Fruit fly (Drosophila melanogaster) whole organism, prepupa: ENCODE data around the gene CG12692.

ENCODE experiments used
- CG11294 ChIP-seq: fragments of 200-800 bp; sonication (Bioruptor generic); IDR thresholded peaks from 2 replicates; pipeline ENCODE4 v1.3.6; 2022; ENCODE audit warnings: missing biosample characterization, missing genetic modification characterization
- CG11902 ChIP-seq: fragments of 200-800 bp; sonication (Bioruptor generic); optimal IDR thresholded peaks from 3 replicates; lab custom pipeline; 2016; ENCODE audit warnings: missing biosample characterization, missing genetic modification characterization
- CG15336 ChIP-seq: fragments of 200-800 bp; sonication (Bioruptor generic); IDR thresholded peaks from 2 replicates; pipeline ENCODE4 v1.3.6; 2022; ENCODE audit warnings: missing biosample characterization, missing genetic modification characterization
- CG1621 ChIP-seq: fragments of 200-800 bp; sonication (Bioruptor generic); optimal IDR thresholded peaks from 3 replicates; lab custom pipeline; 2018; ENCODE audit warnings: missing biosample characterization, mild to moderate bottlenecking, missing genetic modification characterization
- CG16779 ChIP-seq: fragments of 200-800 bp; sonication (Bioruptor generic); optimal IDR thresholded peaks from 3 replicates; lab custom pipeline; 2017; ENCODE audit warnings: missing biosample characterization, mild to moderate bottlenecking, missing genetic modification characterization
- CG3032 ChIP-seq: fragments of 200-800 bp; optimal IDR thresholded peaks from 2 replicates; lab custom pipeline; 2019; ENCODE audit warnings: missing biosample characterization, mild to moderate bottlenecking, missing genetic modification characterization, moderate library complexity
- CG31627 ChIP-seq: fragments of 200-800 bp; sonication (Bioruptor generic); optimal IDR thresholded peaks from 3 replicates; lab custom pipeline; 2016; ENCODE audit warnings: missing biosample characterization, missing genetic modification characterization
- CG34406 ChIP-seq: fragments of 200-800 bp; sonication (Bioruptor generic); optimal IDR thresholded peaks from 3 replicates; lab custom pipeline; 2016; ENCODE audit warnings: missing biosample characterization, missing genetic modification characterization
- CG3919 ChIP-seq: fragments of 200-800 bp; sonication (Bioruptor generic); optimal IDR thresholded peaks from 3 replicates; lab custom pipeline; 2016; ENCODE audit warnings: missing biosample characterization, missing genetic modification characterization
- CG6163 ChIP-seq: fragments of 200-800 bp; sonication (Bioruptor generic); IDR thresholded peaks from 3 replicates; pipeline ENCODE4 v1.3.6; 2022; ENCODE audit warnings: missing biosample characterization, missing genetic modification characterization
- CG6276 ChIP-seq: fragments of 200-800 bp; sonication (Bioruptor generic); optimal IDR thresholded peaks from 2 replicates; lab custom pipeline; 2017; ENCODE audit warnings: missing biosample characterization, mild to moderate bottlenecking, missing genetic modification characterization
- CG6792 ChIP-seq: fragments of 200-800 bp; sonication (Bioruptor generic); optimal IDR thresholded peaks from 3 replicates; lab custom pipeline; 2016; ENCODE audit warnings: missing biosample characterization, missing genetic modification characterization
- CG6854 ChIP-seq: fragments of 200-800 bp; sonication (Bioruptor generic); optimal IDR thresholded peaks from 2 replicates; lab custom pipeline; 2017; ENCODE audit warnings: missing biosample characterization, mild to moderate bottlenecking, missing genetic modification characterization
- CG7368 ChIP-seq: fragments of 200-800 bp; sonication (Bioruptor generic); optimal IDR thresholded peaks from 3 replicates; lab custom pipeline; 2016; ENCODE audit warnings: missing biosample characterization, missing genetic modification characterization
- CG8119 ChIP-seq: fragments of 200-800 bp; sonication (Bioruptor generic); IDR thresholded peaks from 3 replicates; pipeline ENCODE4 v1.3.6; 2022; ENCODE audit warnings: missing biosample characterization, missing genetic modification characterization
- CG8319 ChIP-seq: fragments of 200-800 bp; sonication (Bioruptor generic); optimal IDR thresholded peaks from 3 replicates; lab custom pipeline; 2016; ENCODE audit warnings: missing biosample characterization, missing genetic modification characterization
- CG8632 ChIP-seq: fragments of 200-800 bp; sonication (Bioruptor generic); optimal IDR thresholded peaks from 3 replicates; lab custom pipeline; 2016; ENCODE audit warnings: missing biosample characterization, missing genetic modification characterization
- CG9139 ChIP-seq: fragments of 200-800 bp; sonication (Bioruptor generic); optimal IDR thresholded peaks from 3 replicates; lab custom pipeline; 2017; ENCODE audit warnings: missing biosample characterization, mild to moderate bottlenecking, missing genetic modification characterization
- Eip75B ChIP-seq: fragments of 200-800 bp; sonication (Bioruptor generic); optimal IDR thresholded peaks from 3 replicates; lab custom pipeline; 2016; ENCODE audit warnings: missing biosample characterization, missing genetic modification characterization
- Eip78C ChIP-seq: fragments of 200-800 bp; sonication (Bioruptor generic); peaks from one replicate; lab custom pipeline; 2016; ENCODE audit warnings: missing biosample characterization, missing genetic modification characterization
- Eip93F ChIP-seq: fragments of 200-800 bp; sonication (Bioruptor generic); optimal IDR thresholded peaks from 2 replicates; lab custom pipeline; 2016; ENCODE audit warnings: missing biosample characterization, mild to moderate bottlenecking, missing genetic modification characterization
- Ets21C ChIP-seq: fragments of 200-800 bp; sonication (Bioruptor generic); optimal IDR thresholded peaks from 3 replicates; lab custom pipeline; 2016; ENCODE audit warnings: missing biosample characterization, missing genetic modification characterization
- Ets96B ChIP-seq: fragments of 200-800 bp; optimal IDR thresholded peaks from 2 replicates; lab custom pipeline; 2019; ENCODE audit warnings: missing biosample characterization, mild to moderate bottlenecking, missing genetic modification characterization, moderate library complexity
- Gug ChIP-seq: fragments of 200-800 bp; sonication (Bioruptor generic); IDR thresholded peaks from 2 replicates; pipeline ENCODE4 v1.3.6; 2022; ENCODE audit warnings: missing biosample characterization, missing genetic modification characterization
- Hr38 ChIP-seq: sonication (Bioruptor generic); optimal IDR thresholded peaks from 2 replicates; lab custom pipeline; 2016; ENCODE audit warnings: missing biosample characterization, missing genetic modification characterization
- Hr39 ChIP-seq: fragments of 200-800 bp; sonication (Bioruptor generic); optimal IDR thresholded peaks from 2 replicates; lab custom pipeline; 2016; ENCODE audit warnings: missing biosample characterization, missing genetic modification characterization
- Hr4 ChIP-seq: fragments of 200-800 bp; sonication (Bioruptor generic); optimal IDR thresholded peaks from 3 replicates; lab custom pipeline; 2016; ENCODE audit warnings: missing biosample characterization, missing genetic modification characterization
- Lpt ChIP-seq: fragments of 200-800 bp; sonication (Bioruptor generic); optimal IDR thresholded peaks from 3 replicates; lab custom pipeline; 2016; ENCODE audit warnings: missing biosample characterization, missing genetic modification characterization
- Met ChIP-seq: fragments of 200-800 bp; sonication (Bioruptor generic); optimal IDR thresholded peaks from 3 replicates; lab custom pipeline; 2016; ENCODE audit warnings: missing biosample characterization, missing genetic modification characterization
- OdsH ChIP-seq: fragments of 200-800 bp; sonication (Bioruptor generic); optimal IDR thresholded peaks from 3 replicates; lab custom pipeline; 2016; ENCODE audit warnings: missing biosample characterization, missing genetic modification characterization
- Smox ChIP-seq: fragments of 200-800 bp; sonication (Bioruptor generic); optimal IDR thresholded peaks from 3 replicates; lab custom pipeline; 2016; ENCODE audit warnings: missing biosample characterization, missing genetic modification characterization
- Sox15 ChIP-seq: fragments of 200-800 bp; sonication (Bioruptor generic); optimal IDR thresholded peaks from 3 replicates; lab custom pipeline; 2016; ENCODE audit warnings: missing biosample characterization, missing genetic modification characterization
- achi ChIP-seq: fragments of 200-800 bp; sonication (Bioruptor generic); optimal IDR thresholded peaks from 3 replicates; lab custom pipeline; 2016; ENCODE audit warnings: missing biosample characterization, missing genetic modification characterization
- acj6 ChIP-seq: fragments of 200-800 bp; sonication (Bioruptor generic); optimal IDR thresholded peaks from 3 replicates; lab custom pipeline; 2016; ENCODE audit warnings: missing biosample characterization, missing genetic modification characterization
- cyc ChIP-seq: fragments of 200-800 bp; sonication (Bioruptor generic); optimal IDR thresholded peaks from 3 replicates; lab custom pipeline; 2016; ENCODE audit warnings: missing biosample characterization, missing genetic modification characterization
- dac ChIP-seq: fragments of 200-800 bp; sonication (Bioruptor generic); optimal IDR thresholded peaks from 2 replicates; lab custom pipeline; 2017; ENCODE audit warnings: missing biosample characterization, mild to moderate bottlenecking, missing genetic modification characterization
- dsx ChIP-seq: fragments of 200-800 bp; optimal IDR thresholded peaks from 3 replicates; lab custom pipeline; 2019; ENCODE audit warnings: missing biosample characterization, mild to moderate bottlenecking, missing genetic modification characterization, moderate library complexity; ENCODE audit not compliant: poor library complexity, severe bottlenecking
- eg ChIP-seq: fragments of 200-800 bp; sonication (Bioruptor generic); IDR thresholded peaks from 3 replicates; pipeline ENCODE4 v1.3.6; 2022; ENCODE audit warnings: missing biosample characterization, missing genetic modification characterization
- esn ChIP-seq: fragments of 200-800 bp; sonication (Bioruptor generic); optimal IDR thresholded peaks from 2 replicates; lab custom pipeline; 2016; ENCODE audit warnings: missing biosample characterization, mild to moderate bottlenecking, missing genetic modification characterization, moderate library complexity
- fd59A ChIP-seq: fragments of 200-800 bp; sonication (Bioruptor generic); optimal IDR thresholded peaks from 2 replicates; lab custom pipeline; 2017; ENCODE audit warnings: missing biosample characterization, mild to moderate bottlenecking, missing genetic modification characterization, missing genetic modification reagents
- fd85E ChIP-seq: fragments of 200-800 bp; sonication (Bioruptor generic); optimal IDR thresholded peaks from 3 replicates; lab custom pipeline; 2016; ENCODE audit warnings: missing biosample characterization, missing genetic modification characterization
- fkh ChIP-seq: fragments of 200-800 bp; sonication (Bioruptor generic); optimal IDR thresholded peaks from 3 replicates; lab custom pipeline; 2017; ENCODE audit warnings: missing biosample characterization, mild to moderate bottlenecking, missing genetic modification characterization, moderate library complexity
- lz ChIP-seq: fragments of 200-800 bp; sonication (Bioruptor generic); optimal IDR thresholded peaks from 3 replicates; lab custom pipeline; 2016; ENCODE audit warnings: missing biosample characterization, missing genetic modification characterization
- net ChIP-seq: fragments of 200-800 bp; sonication (Bioruptor generic); optimal IDR thresholded peaks from 3 replicates; lab custom pipeline; 2016; ENCODE audit warnings: missing biosample characterization, missing genetic modification characterization
- pdm3 ChIP-seq: fragments of 200-800 bp; sonication (Bioruptor generic); optimal IDR thresholded peaks from 3 replicates; lab custom pipeline; 2016; ENCODE audit warnings: missing biosample characterization, missing genetic modification characterization
- salr ChIP-seq, 2 experiments: fragments of 200-800 bp; sonication (Bioruptor generic); optimal IDR thresholded peaks; 3 replicates each; lab custom pipeline; 2016 to 2018; ENCODE audit warnings: missing biosample characterization in 2 of 2, missing genetic modification characterization in 2 of 2, mild to moderate bottlenecking in 1 of 2
- spab ChIP-seq: fragments of 200-800 bp; sonication (Bioruptor generic); optimal IDR thresholded peaks from 2 replicates; lab custom pipeline; 2017; ENCODE audit warnings: missing biosample characterization, mild to moderate bottlenecking, missing genetic modification characterization, missing genetic modification reagents
- ss ChIP-seq, 2 experiments: fragments of 200-800 bp; sonication (Bioruptor generic); optimal IDR thresholded peaks; 2 replicates in 1 of 2; 3 replicates in 1 of 2; lab custom pipeline; 2017 to 2018; ENCODE audit warnings: mild to moderate bottlenecking in 2 of 2, missing biosample characterization in 2 of 2, missing genetic modification characterization in 2 of 2, moderate library complexity in 1 of 2
- svp ChIP-seq: fragments of 200-800 bp; sonication (Bioruptor generic); peaks from one replicate; lab custom pipeline; 2016; ENCODE audit warnings: missing biosample characterization, missing genetic modification characterization
- vri ChIP-seq: fragments of 200-800 bp; sonication (Bioruptor generic); optimal IDR thresholded peaks from 3 replicates; lab custom pipeline; 2016; ENCODE audit warnings: missing biosample characterization, mild to moderate bottlenecking, missing genetic modification characterization

CG12692 gene

dm6 chrX:4324781-4325180, 22.6 kb upstream of the CG12692 start (continued):
- TF ChIP-seq Sox15 (GFP tag; lab: Kevin White, UChicago), result peak; percentile 99
- TF ChIP-seq acj6 (GFP tag; lab: Kevin White, UChicago), result peak; percentile 99
- peak; percentile 99 for TF ChIP-seq CG8319 (GFP tag; lab: Kevin White, UChicago)
- TF ChIP-seq svp (GFP tag; lab: Kevin White, UChicago), result peak; percentile 100
- TF ChIP-seq CG16779, result peak; percentile 96
- TF ChIP-seq CG6854 (GFP tag; lab: Kevin White, UChicago), result peak; percentile 98
- peak; percentile 98 for TF ChIP-seq achi
- peak; percentile 99 for TF ChIP-seq Smox
- peak; percentile 99 for TF ChIP-seq Gug
- peak; percentile 97 for TF ChIP-seq CG1621 (tag; lab: Kevin White, UChicago)
- TF ChIP-seq Lpt (GFP tag; lab: Kevin White, UChicago), result peak; percentile 98
- TF ChIP-seq CG15336, result peak; percentile 99
- peak; percentile 99 for TF ChIP-seq pdm3 (GFP tag; lab: Kevin White, UChicago)
- peak; percentile 91 to 97 for TF ChIP-seq salr (GFP tag; optimal IDR thresholded peaks at IDR 0.05; lab: Kevin White, UChicago)
- TF ChIP-seq OdsH, result peak; percentile 99
- TF ChIP-seq Hr4 (GFP tag; lab: Kevin White, UChicago), result peak; percentile 98
- TF ChIP-seq CG3032 (tag; lab: Kevin White, UChicago), result peak; percentile 97
- TF ChIP-seq lz, result peak; percentile 99
- TF ChIP-seq CG11294, result peak; percentile 99
- TF ChIP-seq CG8632 (GFP tag; lab: Kevin White, UChicago), result peak; percentile 99
- peak; percentile 99 for TF ChIP-seq Eip78C (GFP tag; lab: Kevin White, UChicago)
- peak; percentile 99 for TF ChIP-seq Ets21C (GFP tag; lab: Kevin White, UChicago)
- peak; percentile 99 for TF ChIP-seq CG34406 (GFP tag; lab: Kevin White, UChicago)
- peak; percentile 98 for TF ChIP-seq fd59A (GFP tag; lab: Kevin White, UChicago)
- TF ChIP-seq Ets96B (tag; lab: Kevin White, UChicago), result peak; percentile 97
- peak; percentile 93 for TF ChIP-seq Hr38 (GFP tag; lab: Kevin White, UChicago)

dm6 chrX:4323911-4324368, 21.8 kb upstream of the CG12692 start:
- TF ChIP-seq vri (GFP tag; lab: Kevin White, UChicago) (no peak), Met (peak; percentile 77), CG6276 (GFP tag; lab: Kevin White, UChicago) (peak; percentile 63), Eip75B (GFP tag; lab: Kevin White, UChicago) (peak; percentile 70), Ets21C (GFP tag; lab: Kevin White, UChicago) (peak; percentile 68), Ets96B (tag; lab: Kevin White, UChicago) (peak; percentile 58), Smox (peak; percentile 79), Eip93F (GFP tag; lab: Kevin White, UChicago) (no peak), CG8319 (GFP tag; lab: Kevin White, UChicago) (peak; percentile 37), net (GFP tag; lab: Kevin White, UChicago) (peak; percentile 73), fd59A (GFP tag; lab: Kevin White, UChicago) (peak; percentile 53), CG31627 (GFP tag; lab: Kevin White, UChicago) (peak; percentile 85), spab (peak; percentile 34), lz (peak; percentile 86), dac (GFP tag; lab: Kevin White, UChicago) (no peak), CG6854 (GFP tag; lab: Kevin White, UChicago) (peak; percentile 13), OdsH (peak; percentile 77), esn (GFP tag; lab: Kevin White, UChicago) (peak; percentile 88), eg (GFP tag; lab: Robert Waterston, UW) (peak; percentile 84), cyc (peak; percentile 77), dsx (GFP tag; lab: Kevin White, UChicago) (peak; percentile 38), Hr39 (GFP tag; lab: Kevin White, UChicago) (peak; percentile 75), fd85E (GFP tag; lab: Kevin White, UChicago) (no peak), salr (GFP tag; optimal IDR thresholded peaks at IDR 0.05; lab: Kevin White, UChicago) (peak in 1 of 2 experiments; percentile 81), CG3919 (GFP tag; lab: Kevin White, UChicago) (peak; percentile 71), achi (peak; percentile 71), CG7368 (GFP tag; lab: Kevin White, UChicago) (peak; percentile 27), fkh (GFP tag; lab: Kevin White, UChicago) (peak; percentile 70), ss (GFP tag; optimal IDR thresholded peaks at IDR 0.05; lab: Kevin White, UChicago) (peak; percentile 11 to 17), CG34406 (GFP tag; lab: Kevin White, UChicago) (peak; percentile 81), CG9139 (GFP tag; lab: Kevin White, UChicago) (no peak), CG8119 (GFP tag; lab: Robert Waterston, UW) (peak; percentile 79), CG6792 (GFP tag; lab: Kevin White, UChicago) (peak; percentile 68), CG11902 (peak; percentile 52), CG6163 (peak; percentile 76; the same call in 2 of the 3 replicates)
